Fruit fly (Drosophila melanogaster) whole organism: Measurements from ENCODE around the gene CG1636.

Experiments used
- CG8478 ChIP-seq: fragments of >200 bp; optimal IDR thresholded peaks from 2 replicates; lab custom pipeline; 2018; ENCODE audit warnings: inconsistent platforms
- Dll ChIP-seq: fragments of >200 bp; optimal IDR thresholded peaks from 2 replicates; lab custom pipeline; 2017
- EcR ChIP-seq, 2 experiments: fragments of >200 bp; optimal IDR thresholded peaks; 2 replicates each; lab custom pipeline; 2017; ENCODE audit warnings: missing biosample characterization in 2 of 2, missing genetic modification characterization in 2 of 2, missing genetic modification reagents in 2 of 2
- pan ChIP-seq: fragments of >200 bp; optimal IDR thresholded peaks from 2 replicates; lab custom pipeline; 2017
- psq ChIP-seq: fragments of >200 bp; optimal IDR thresholded peaks from 2 replicates; lab custom pipeline; 2017

- no peak for TF ChIP-seq psq (lab: Kevin White, UChicago)
- no peak for TF ChIP-seq CG8478
- TF ChIP-seq pan (lab: Kevin White, UChicago), result no peak
- TF ChIP-seq EcR (GFP tag; optimal IDR thresholded peaks at IDR 0.05; lab: Kevin White, UChicago), result no peak
- no peak for TF ChIP-seq Dll (lab: Kevin White, UChicago)
Observed at dm6 chrX:8286859-8287258, 13.6 kb downstream of the CG1636 start.
